Fruit fly (Drosophila melanogaster) whole organism, prepupa: ENCODE measurements around the gene CG44869.

Experiments used
- CG1621 ChIP-seq: fragments of 200-800 bp; sonication (Bioruptor generic); optimal IDR thresholded peaks from 3 replicates; lab custom pipeline; 2018; ENCODE audit warnings: missing biosample characterization, mild to moderate bottlenecking, missing genetic modification characterization
- CG16779 ChIP-seq: fragments of 200-800 bp; sonication (Bioruptor generic); optimal IDR thresholded peaks from 3 replicates; lab custom pipeline; 2017; ENCODE audit warnings: missing biosample characterization, mild to moderate bottlenecking, missing genetic modification characterization
- CG6854 ChIP-seq: fragments of 200-800 bp; sonication (Bioruptor generic); optimal IDR thresholded peaks from 2 replicates; lab custom pipeline; 2017; ENCODE audit warnings: missing biosample characterization, mild to moderate bottlenecking, missing genetic modification characterization
- CG9139 ChIP-seq: fragments of 200-800 bp; sonication (Bioruptor generic); optimal IDR thresholded peaks from 3 replicates; lab custom pipeline; 2017; ENCODE audit warnings: missing biosample characterization, mild to moderate bottlenecking, missing genetic modification characterization
- Eip75B ChIP-seq: fragments of 200-800 bp; sonication (Bioruptor generic); optimal IDR thresholded peaks from 3 replicates; lab custom pipeline; 2016; ENCODE audit warnings: missing biosample characterization, missing genetic modification characterization
- Ets21C ChIP-seq: fragments of 200-800 bp; sonication (Bioruptor generic); optimal IDR thresholded peaks from 3 replicates; lab custom pipeline; 2016; ENCODE audit warnings: missing biosample characterization, missing genetic modification characterization
- Hr38 ChIP-seq: sonication (Bioruptor generic); optimal IDR thresholded peaks from 2 replicates; lab custom pipeline; 2016; ENCODE audit warnings: missing biosample characterization, missing genetic modification characterization
- Lpt ChIP-seq: fragments of 200-800 bp; sonication (Bioruptor generic); optimal IDR thresholded peaks from 3 replicates; lab custom pipeline; 2016; ENCODE audit warnings: missing biosample characterization, missing genetic modification characterization
- OdsH ChIP-seq: fragments of 200-800 bp; sonication (Bioruptor generic); optimal IDR thresholded peaks from 3 replicates; lab custom pipeline; 2016; ENCODE audit warnings: missing biosample characterization, missing genetic modification characterization
- Smox ChIP-seq: fragments of 200-800 bp; sonication (Bioruptor generic); optimal IDR thresholded peaks from 3 replicates; lab custom pipeline; 2016; ENCODE audit warnings: missing biosample characterization, missing genetic modification characterization
- acj6 ChIP-seq: fragments of 200-800 bp; sonication (Bioruptor generic); optimal IDR thresholded peaks from 3 replicates; lab custom pipeline; 2016; ENCODE audit warnings: missing biosample characterization, missing genetic modification characterization
- dsx ChIP-seq: fragments of 200-800 bp; optimal IDR thresholded peaks from 3 replicates; lab custom pipeline; 2019; ENCODE audit warnings: missing biosample characterization, mild to moderate bottlenecking, missing genetic modification characterization, moderate library complexity; ENCODE audit not compliant: poor library complexity, severe bottlenecking
- svp ChIP-seq: fragments of 200-800 bp; sonication (Bioruptor generic); peaks from one replicate; lab custom pipeline; 2016; ENCODE audit warnings: missing biosample characterization, missing genetic modification characterization

- TF ChIP-seq OdsH (GFP tag; lab: Kevin White, UChicago) = peak; percentile 2
- TF ChIP-seq svp (GFP tag; lab: Kevin White, UChicago) = no peak
- no peak for TF ChIP-seq Hr38 (GFP tag; lab: Kevin White, UChicago)
- no peak for TF ChIP-seq Eip75B (GFP tag; lab: Kevin White, UChicago)
- no peak for TF ChIP-seq Lpt
- TF ChIP-seq CG6854 = no peak
- TF ChIP-seq CG16779 = no peak
- TF ChIP-seq dsx (GFP tag; lab: Kevin White, UChicago) = no peak
- no peak for TF ChIP-seq CG1621 (tag; lab: Kevin White, UChicago)
- TF ChIP-seq Ets21C (GFP tag; lab: Kevin White, UChicago) = no peak
- no peak for TF ChIP-seq CG9139 (GFP tag; lab: Kevin White, UChicago)
- no peak for TF ChIP-seq Smox
- TF ChIP-seq acj6 = no peak
These were observed 35.1 kb downstream of the CG44869 start for dm6 chr2L:15383026-15383575.
